Fruit fly (Drosophila melanogaster) whole organism, embryonic: ENCODE data around the gene Ptp99A.

Experiments
- Aef1 ChIP-seq: fragments of 200-800 bp; sonication (Bioruptor generic); IDR thresholded peaks from 3 replicates; pipeline ENCODE4 v1.3.6; 2022; ENCODE audit warnings: missing biosample characterization, missing genetic modification characterization
- B-H2 ChIP-seq: fragments of 200-800 bp; sonication (Bioruptor generic); optimal IDR thresholded peaks from 2 replicates; lab custom pipeline; 2018; ENCODE audit warnings: missing biosample characterization, mild to moderate bottlenecking, missing genetic modification characterization
- CG10209 ChIP-seq: fragments of 200-800 bp; sonication (Bioruptor generic); optimal IDR thresholded peaks from 3 replicates; lab custom pipeline; 2017; ENCODE audit warnings: missing biosample characterization, mild to moderate bottlenecking, missing genetic modification characterization, missing genetic modification reagents
- CG10979 ChIP-seq: fragments of 200-800 bp; sonication (Bioruptor generic); optimal IDR thresholded peaks from 2 replicates; lab custom pipeline; 2018; ENCODE audit warnings: missing biosample characterization, mild to moderate bottlenecking, missing genetic modification characterization, moderate library complexity
- CG11093 ChIP-seq: fragments of 200-800 bp; sonication (Bioruptor generic); IDR thresholded peaks from 3 replicates; pipeline ENCODE4 v1.3.6; 2022; ENCODE audit warnings: missing biosample characterization, missing genetic modification characterization
- CG12744 ChIP-seq: fragments of 200-800 bp; sonication (Bioruptor generic); optimal IDR thresholded peaks from 2 replicates; lab custom pipeline; 2016; ENCODE audit warnings: missing biosample characterization, missing genetic modification characterization
- CG13424 ChIP-seq: fragments of 200-800 bp; sonication (Bioruptor generic); optimal IDR thresholded peaks from 2 replicates; lab custom pipeline; 2019; ENCODE audit warnings: missing biosample characterization, mild to moderate bottlenecking, missing genetic modification characterization, moderate library complexity
- CG15479 ChIP-seq: fragments of 200-800 bp; sonication (Bioruptor generic); optimal IDR thresholded peaks from 3 replicates; lab custom pipeline; 2019; ENCODE audit warnings: missing biosample characterization, mild to moderate bottlenecking, missing genetic modification characterization, moderate library complexity
- CG15696 ChIP-seq: fragments of 200-800 bp; sonication (Bioruptor generic); optimal IDR thresholded peaks from 2 replicates; lab custom pipeline; 2019; ENCODE audit warnings: missing biosample characterization, mild to moderate bottlenecking, missing genetic modification characterization, moderate library complexity
- CG17328 ChIP-seq: fragments of 200-800 bp; sonication (Bioruptor generic); IDR thresholded peaks from 2 replicates; pipeline ENCODE4 v1.3.6; 2022; ENCODE audit warnings: missing biosample characterization, missing genetic modification characterization
- CG17361 ChIP-seq: fragments of 200-800 bp; sonication (Bioruptor generic); IDR thresholded peaks from 3 replicates; pipeline ENCODE4 v1.3.6; 2022; ENCODE audit warnings: missing biosample characterization, missing genetic modification characterization
- CG17912 ChIP-seq: fragments of 200-800 bp; sonication (Bioruptor generic); optimal IDR thresholded peaks from 2 replicates; lab custom pipeline; 2018; ENCODE audit warnings: missing biosample characterization, mild to moderate bottlenecking, missing genetic modification characterization
- CG30020 ChIP-seq: fragments of 200-800 bp; optimal IDR thresholded peaks from 2 replicates; lab custom pipeline; 2019; ENCODE audit warnings: missing biosample characterization, mild to moderate bottlenecking, missing genetic modification characterization, moderate library complexity
- CG30431 ChIP-seq: fragments of 200-800 bp; sonication (Bioruptor generic); optimal IDR thresholded peaks from 2 replicates; lab custom pipeline; 2017; ENCODE audit warnings: missing biosample characterization, missing genetic modification characterization
- CG3163 ChIP-seq: fragments of 200-800 bp; sonication (Bioruptor generic); optimal IDR thresholded peaks from 3 replicates; lab custom pipeline; 2016; ENCODE audit warnings: missing biosample characterization, missing genetic modification characterization
- CG34224 ChIP-seq: fragments of 200-800 bp; sonication (Bioruptor generic); IDR thresholded peaks from 3 replicates; pipeline ENCODE4 v1.3.6; 2022; ENCODE audit warnings: missing biosample characterization, missing genetic modification characterization; ENCODE audit not compliant: partially characterized antibody
- CG4404 ChIP-seq: fragments of 200-800 bp; sonication (Bioruptor generic); IDR thresholded peaks from 2 replicates; pipeline ENCODE4 v1.3.6; 2022; ENCODE audit warnings: missing biosample characterization, missing genetic modification characterization
- CG5245 ChIP-seq: fragments of 200-800 bp; sonication (Bioruptor generic); optimal IDR thresholded peaks from 3 replicates; lab custom pipeline; 2016; ENCODE audit warnings: missing biosample characterization, missing genetic modification characterization
- CG5953 ChIP-seq: fragments of 200-800 bp; sonication (Bioruptor generic); IDR thresholded peaks from 2 replicates; pipeline ENCODE4 v1.3.6; 2022; ENCODE audit warnings: missing biosample characterization, missing genetic modification characterization
- Dip2 ChIP-seq: fragments of 200-800 bp; sonication (Bioruptor generic); IDR thresholded peaks from 2 replicates; pipeline ENCODE4 v1.3.6; 2022; ENCODE audit warnings: missing biosample characterization, missing genetic modification characterization
- HLH3B ChIP-seq: fragments of 200-800 bp; sonication (Bioruptor generic); IDR thresholded peaks from 2 replicates; pipeline ENCODE4 v1.3.6; 2022; ENCODE audit warnings: missing biosample characterization, missing genetic modification characterization
- HLH4C ChIP-seq: fragments of 200-800 bp; sonication (Bioruptor generic); IDR thresholded peaks from 3 replicates; pipeline ENCODE4 v1.3.6; 2022; ENCODE audit warnings: missing biosample characterization, missing genetic modification characterization; ENCODE audit not compliant: partially characterized antibody
- HLH54F ChIP-seq: fragments of 200-800 bp; sonication (Bioruptor generic); optimal IDR thresholded peaks from 3 replicates; lab custom pipeline; 2016; ENCODE audit warnings: missing biosample characterization, missing genetic modification characterization
- NC2β ChIP-seq: fragments of 200-800 bp; sonication (Bioruptor generic); optimal IDR thresholded peaks from 2 replicates; lab custom pipeline; 2016; ENCODE audit warnings: missing biosample characterization, missing genetic modification characterization
- Nf-YA ChIP-seq: fragments of 200-800 bp; sonication (Bioruptor generic); IDR thresholded peaks from 2 replicates; pipeline ENCODE4 v1.3.6; 2022; ENCODE audit warnings: missing biosample characterization, missing genetic modification characterization
- Oaz ChIP-seq: fragments of 200-800 bp; sonication (Bioruptor generic); IDR thresholded peaks from 2 replicates; pipeline ENCODE4 v1.3.6; 2022; ENCODE audit warnings: missing biosample characterization, missing genetic modification characterization
- Oli ChIP-seq: fragments of 200-800 bp; sonication (Bioruptor generic); optimal IDR thresholded peaks from 2 replicates; lab custom pipeline; 2018; ENCODE audit warnings: missing biosample characterization, mild to moderate bottlenecking, missing genetic modification characterization, moderate library complexity
- Poxn ChIP-seq: fragments of 200-800 bp; sonication (Bioruptor generic); IDR thresholded peaks from 2 replicates; pipeline ENCODE4 v1.3.6; 2022; ENCODE audit warnings: missing biosample characterization, missing genetic modification characterization
- Ptx1 ChIP-seq: fragments of 200-800 bp; sonication (Bioruptor generic); IDR thresholded peaks from 2 replicates; pipeline ENCODE4 v1.3.6; 2022; ENCODE audit warnings: missing biosample characterization, missing genetic modification characterization
- aop ChIP-seq: fragments of 200-800 bp; sonication (Bioruptor generic); IDR thresholded peaks from 2 replicates; pipeline ENCODE4 v1.3.6; 2022; ENCODE audit warnings: missing biosample characterization, missing genetic modification characterization
- bab2 ChIP-seq: fragments of 200-800 bp; sonication (Bioruptor generic); optimal IDR thresholded peaks from 2 replicates; lab custom pipeline; 2016; ENCODE audit warnings: missing biosample characterization, missing genetic modification characterization
- br ChIP-seq: fragments of >200 bp; optimal IDR thresholded peaks from 2 replicates; lab custom pipeline; 2017
- corto ChIP-seq: fragments of 200-800 bp; sonication (Bioruptor generic); optimal IDR thresholded peaks from 2 replicates; lab custom pipeline; 2016; ENCODE audit warnings: missing biosample characterization, mild to moderate bottlenecking, missing genetic modification characterization, moderate library complexity
- ems ChIP-seq: fragments of 200-800 bp; sonication (Bioruptor generic); optimal IDR thresholded peaks from 3 replicates; lab custom pipeline; 2016; ENCODE audit warnings: missing biosample characterization, missing genetic modification characterization
- eve ChIP-seq, 2 experiments: fragments of >200 bp; optimal IDR thresholded peaks; 2 replicates each; lab custom pipeline; 2017; ENCODE audit warnings: missing biosample characterization in 2 of 2, missing genetic modification characterization in 2 of 2
- ftz-f1 ChIP-seq: fragments of 200-800 bp; sonication (Bioruptor generic); optimal IDR thresholded peaks from 2 replicates; lab custom pipeline; 2016; ENCODE audit warnings: missing biosample characterization, missing genetic modification characterization
- fu2 ChIP-seq: fragments of 200-800 bp; sonication (Bioruptor generic); optimal IDR thresholded peaks from 2 replicates; lab custom pipeline; 2016; ENCODE audit warnings: missing biosample characterization, missing genetic modification characterization
- hb ChIP-seq: fragments of 200-800 bp; sonication (Bioruptor generic); IDR thresholded peaks from 3 replicates; pipeline ENCODE4 v1.3.6; 2022; ENCODE audit warnings: missing biosample characterization, missing genetic modification characterization; ENCODE audit not compliant: partially characterized antibody
- jigr1 ChIP-seq: fragments of 200-800 bp; sonication (Bioruptor generic); IDR thresholded peaks from 3 replicates; pipeline ENCODE4 v1.3.6; 2022; ENCODE audit warnings: missing biosample characterization, missing genetic modification characterization
- jumu ChIP-seq: fragments of 200-800 bp; sonication (Bioruptor generic); optimal IDR thresholded peaks from 3 replicates; lab custom pipeline; 2016; ENCODE audit warnings: missing biosample characterization, missing genetic modification characterization
- onecut ChIP-seq: fragments of 200-800 bp; sonication (Bioruptor generic); IDR thresholded peaks from 2 replicates; pipeline ENCODE4 v1.3.6; 2022; ENCODE audit warnings: missing biosample characterization, missing genetic modification characterization
- pros ChIP-seq: fragments of 200-800 bp; sonication (Bioruptor generic); optimal IDR thresholded peaks from 3 replicates; lab custom pipeline; 2019; ENCODE audit warnings: missing biosample characterization, mild to moderate bottlenecking, missing genetic modification characterization, moderate library complexity
- repo ChIP-seq: fragments of 200-800 bp; sonication (Bioruptor generic); optimal IDR thresholded peaks from 2 replicates; lab custom pipeline; 2016; ENCODE audit warnings: missing biosample characterization, missing genetic modification characterization
- rib ChIP-seq: fragments of 200-800 bp; sonication (Bioruptor generic); IDR thresholded peaks from 2 replicates; pipeline ENCODE4 v1.3.6; 2022; ENCODE audit warnings: missing biosample characterization, missing genetic modification characterization
- salm ChIP-seq: fragments of 200-800 bp; sonication (Bioruptor generic); optimal IDR thresholded peaks from 2 replicates; lab custom pipeline; 2018; ENCODE audit warnings: missing biosample characterization, mild to moderate bottlenecking, missing genetic modification characterization
- sc ChIP-seq, 3 experiments: fragments of >200 bp in 2 of 3; fragments of 200-800 bp in 1 of 3; sonication (Bioruptor generic) in 1 of 3; optimal IDR thresholded peaks; 2 replicates in 2 of 3; 3 replicates in 1 of 3; lab custom pipeline; 2017; ENCODE audit warnings: mild to moderate bottlenecking in 1 of 3, missing biosample characterization in 1 of 3, missing genetic modification characterization in 1 of 3, missing genetic modification reagents in 1 of 3
- scrt ChIP-seq: fragments of 200-800 bp; sonication (Bioruptor generic); optimal IDR thresholded peaks from 2 replicates; lab custom pipeline; 2018; ENCODE audit warnings: missing biosample characterization, mild to moderate bottlenecking, missing genetic modification characterization, moderate library complexity
- sens ChIP-seq: fragments of 200-800 bp; sonication (Bioruptor generic); peaks from one replicate; lab custom pipeline; 2016; ENCODE audit warnings: missing biosample characterization, missing genetic modification characterization
- slou ChIP-seq: fragments of 200-800 bp; sonication (Bioruptor generic); optimal IDR thresholded peaks from 3 replicates; lab custom pipeline; 2016; ENCODE audit warnings: missing biosample characterization, missing genetic modification characterization
- ssp ChIP-seq: fragments of 200-800 bp; sonication (Bioruptor generic); IDR thresholded peaks from 2 replicates; pipeline ENCODE4 v1.3.6; 2022; ENCODE audit warnings: missing biosample characterization, missing genetic modification characterization
- z ChIP-seq: fragments of 200-800 bp; sonication (Bioruptor generic); IDR thresholded peaks from 3 replicates; pipeline ENCODE4 v1.3.6; 2022; ENCODE audit warnings: missing biosample characterization, missing genetic modification characterization

Ptp99A gene

dm6 chr3R:29522164-29522563, 144.7 kb downstream of the Ptp99A start (continued):
- peak; percentile 82 for TF ChIP-seq CG17328 (GFP tag; lab: Robert Waterston, UW)
- TF ChIP-seq HLH54F (GFP tag; lab: Kevin White, UChicago) = no peak
- TF ChIP-seq CG15696 (tag; lab: Kevin White, UChicago) = peak; percentile 83
- TF ChIP-seq aop = no peak
- TF ChIP-seq Aef1 (GFP tag; lab: Robert Waterston, UW) = no peak
- peak; percentile 43 for TF ChIP-seq onecut
- peak; percentile 84 for TF ChIP-seq CG10979
- peak; percentile 28; the same call in 1 of the 2 replicates for TF ChIP-seq HLH3B (GFP tag; lab: Robert Waterston, UW)
- TF ChIP-seq CG5245 (GFP tag; lab: Kevin White, UChicago) = peak; percentile 60
- TF ChIP-seq CG5953 = 0 out of 2 replicates have a peak, but pooled peaks have one; percentile 11
- TF ChIP-seq pros (GFP tag; lab: Kevin White, UChicago) = no peak
- TF ChIP-seq CG30020 (tag; lab: Kevin White, UChicago) = no peak
- TF ChIP-seq B-H2 (GFP tag; lab: Kevin White, UChicago) = no peak
- TF ChIP-seq ftz-f1 = no peak
- no peak for TF ChIP-seq repo (GFP tag; lab: Kevin White, UChicago)
- no peak for TF ChIP-seq sc (optimal IDR thresholded peaks at IDR 0.05; lab: Kevin White, UChicago)
- peak; percentile 43 for TF ChIP-seq sc (GFP tag; optimal IDR thresholded peaks at IDR 0.05; lab: Kevin White, UChicago)
- peak; percentile 44 for TF ChIP-seq CG10209 (GFP tag; lab: Kevin White, UChicago)
- no peak for TF ChIP-seq CG11093 (GFP tag; lab: Robert Waterston, UW)
- peak; percentile 53 for TF ChIP-seq Oli (tag; lab: Kevin White, UChicago)
- no peak for TF ChIP-seq CG3163 (GFP tag; lab: Kevin White, UChicago)
- TF ChIP-seq scrt (GFP tag; lab: Kevin White, UChicago) = no peak
- peak; percentile 50; the same call in 1 of the 2 replicates for TF ChIP-seq Ptx1 (GFP tag; lab: Robert Waterston, UW)
- TF ChIP-seq bab2 (GFP tag; lab: Kevin White, UChicago) = peak; percentile 42
- TF ChIP-seq CG34224 = no peak
- no peak for TF ChIP-seq CG17912
- peak; percentile 28 for TF ChIP-seq ems (GFP tag; lab: Kevin White, UChicago)
- TF ChIP-seq Poxn = no peak
- TF ChIP-seq HLH4C (GFP tag; lab: Robert Waterston, UW) = no peak
- TF ChIP-seq hb (GFP tag; lab: Robert Waterston, UW) = no peak
- TF ChIP-seq sens (GFP tag; lab: Kevin White, UChicago) = peak; percentile 93
- TF ChIP-seq jumu (GFP tag; lab: Kevin White, UChicago) = peak; percentile 7
- TF ChIP-seq CG12744 (GFP tag; lab: Kevin White, UChicago) = no peak
- peak; percentile 73 for TF ChIP-seq CG17361 (GFP tag; lab: Robert Waterston, UW)
- no peak for TF ChIP-seq NC2β
- TF ChIP-seq fu2 (GFP tag; lab: Kevin White, UChicago) = no peak
- TF ChIP-seq eve (GFP tag; optimal IDR thresholded peaks at IDR 0.05; lab: Kevin White, UChicago) = peak in 1 of 2 experiments; percentile 49
- no peak for TF ChIP-seq Dip2 (GFP tag; lab: Robert Waterston, UW)
- no peak for TF ChIP-seq jigr1
- no peak for TF ChIP-seq corto (GFP tag; lab: Kevin White, UChicago)
- peak; percentile 42 for TF ChIP-seq CG13424 (tag; lab: Kevin White, UChicago)
- peak; percentile 54 for TF ChIP-seq CG4404 (GFP tag; lab: Robert Waterston, UW)
- no peak for TF ChIP-seq br
- no peak for TF ChIP-seq salm
- TF ChIP-seq z (GFP tag; lab: Robert Waterston, UW) = no peak
- no peak for TF ChIP-seq slou
- TF ChIP-seq Nf-YA (GFP tag; lab: Robert Waterston, UW) = no peak
- TF ChIP-seq CG15479 (GFP tag; lab: Kevin White, UChicago) = no peak
- TF ChIP-seq rib = no peak
- peak; percentile 22; the same call in 1 of the 2 replicates for TF ChIP-seq ssp (GFP tag; lab: Robert Waterston, UW)
- TF ChIP-seq Oaz (GFP tag; lab: Robert Waterston, UW) = no peak
- peak; percentile 30 for TF ChIP-seq CG30431 (GFP tag; lab: Kevin White, UChicago)
